Fruit fly (Drosophila melanogaster) whole organism, adult: ENCODE results near the gene Ugt36E1.

Experiments
- CG11617 ChIP-seq: fragments of 200-800 bp; sonication (Bioruptor generic); optimal IDR thresholded peaks from 2 replicates; lab custom pipeline; 2017; ENCODE audit warnings: mild to moderate bottlenecking, missing biosample characterization, missing genetic modification reagents, missing genetic modification characterization
- CG12768 ChIP-seq: fragments of 200-800 bp; sonication (Bioruptor generic); optimal IDR thresholded peaks from 2 replicates; lab custom pipeline; 2017; ENCODE audit warnings: missing biosample characterization, missing genetic modification characterization, mild to moderate bottlenecking, moderate library complexity, missing genetic modification reagents
- CG7045 ChIP-seq: fragments of 200-800 bp; sonication (Bioruptor generic); optimal IDR thresholded peaks from 2 replicates; lab custom pipeline; 2017; ENCODE audit warnings: missing biosample characterization, mild to moderate bottlenecking, missing genetic modification characterization
- CG7101 ChIP-seq: fragments of 200-800 bp; sonication (Bioruptor generic); optimal IDR thresholded peaks from 2 replicates; lab custom pipeline; 2018; ENCODE audit warnings: missing biosample characterization, mild to moderate bottlenecking, missing genetic modification characterization, moderate library complexity
- Clk ChIP-seq: fragments of 200-800 bp; sonication (Bioruptor generic); optimal IDR thresholded peaks from 2 replicates; lab custom pipeline; 2017; ENCODE audit warnings: missing biosample characterization, missing genetic modification characterization
- bab1 ChIP-seq: fragments of 200-800 bp; sonication (Bioruptor generic); optimal IDR thresholded peaks from 3 replicates; lab custom pipeline; 2019; ENCODE audit warnings: missing biosample characterization, mild to moderate bottlenecking, missing genetic modification characterization, moderate library complexity
- cnc ChIP-seq, 2 experiments: fragments of >200 bp; optimal IDR thresholded peaks; 2 replicates each; lab custom pipeline; 2017
- kay ChIP-seq: fragments of 200-800 bp; sonication (Bioruptor generic); peaks from one replicate; lab custom pipeline; 2016; ENCODE audit warnings: missing biosample characterization, missing genetic modification characterization, borderline replicate concordance
- ovo ChIP-seq: fragments of 200-800 bp; sonication (Bioruptor generic); optimal IDR thresholded peaks from 2 replicates; lab custom pipeline; 2016; ENCODE audit warnings: missing biosample characterization, missing genetic modification characterization
- tj ChIP-seq: fragments of 200-800 bp; sonication (Bioruptor generic); optimal IDR thresholded peaks from 3 replicates; lab custom pipeline; 2017; ENCODE audit warnings: missing biosample characterization, mild to moderate bottlenecking, missing genetic modification characterization, moderate library complexity
- toe ChIP-seq: fragments of 200-800 bp; sonication (Bioruptor generic); optimal IDR thresholded peaks from 2 replicates; lab custom pipeline; 2016; ENCODE audit warnings: missing biosample characterization, missing genetic modification characterization

DNA sequence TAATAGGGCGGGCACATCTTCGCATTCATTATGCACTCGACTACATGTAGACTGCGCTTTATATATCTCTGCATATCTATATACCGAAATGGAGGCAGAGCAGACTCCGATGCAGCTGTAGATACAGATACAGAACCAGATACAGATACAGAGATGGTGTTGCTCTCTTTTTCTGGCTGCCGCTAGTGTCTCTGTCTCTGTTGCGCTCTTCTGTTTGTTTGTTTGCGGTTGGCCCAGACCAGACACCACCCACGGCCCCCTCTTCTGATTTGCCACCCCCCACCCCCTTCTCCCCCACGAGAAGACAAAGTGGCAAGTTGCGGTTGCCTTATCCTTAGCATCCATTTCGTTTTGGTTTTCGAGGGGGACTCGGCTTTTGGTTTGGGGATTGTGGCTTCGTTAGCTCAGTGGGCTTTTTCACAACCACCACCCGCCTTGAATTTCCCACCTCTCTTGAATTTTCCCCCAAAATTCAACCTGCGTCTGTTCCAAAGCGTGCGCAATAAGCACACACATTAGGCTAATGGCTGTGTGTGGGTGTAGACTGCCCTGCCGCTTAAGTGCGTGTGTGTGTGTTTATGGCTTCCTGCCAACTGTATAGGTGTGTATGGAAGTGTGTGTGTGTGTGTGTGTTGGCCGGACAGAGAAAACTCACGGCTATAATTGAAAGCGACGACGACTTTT lies 43.1 kb upstream of the Ugt36E1 start:
- TF ChIP-seq CG7045 (GFP tag; lab: Kevin White, UChicago) = no peak
- TF ChIP-seq CG11617 = no peak
- TF ChIP-seq cnc (optimal IDR thresholded peaks at IDR 0.05; lab: Kevin White, UChicago) = no peak
- TF ChIP-seq CG7101 (tag; lab: Kevin White, UChicago) = no peak
- TF ChIP-seq Clk (GFP tag; lab: Kevin White, UChicago) = no peak
- no peak for TF ChIP-seq ovo (GFP tag; lab: Kevin White, UChicago)
- TF ChIP-seq toe (GFP tag; lab: Kevin White, UChicago) = no peak
- TF ChIP-seq bab1 (GFP tag; lab: Kevin White, UChicago) = no peak
- no peak for TF ChIP-seq kay
- no peak for TF ChIP-seq tj (GFP tag; lab: Kevin White, UChicago)
- no peak for TF ChIP-seq CG12768
